Worm (Caenorhabditis elegans): Measurements from ENCODE around the gene W02D7.4.

DNA sequence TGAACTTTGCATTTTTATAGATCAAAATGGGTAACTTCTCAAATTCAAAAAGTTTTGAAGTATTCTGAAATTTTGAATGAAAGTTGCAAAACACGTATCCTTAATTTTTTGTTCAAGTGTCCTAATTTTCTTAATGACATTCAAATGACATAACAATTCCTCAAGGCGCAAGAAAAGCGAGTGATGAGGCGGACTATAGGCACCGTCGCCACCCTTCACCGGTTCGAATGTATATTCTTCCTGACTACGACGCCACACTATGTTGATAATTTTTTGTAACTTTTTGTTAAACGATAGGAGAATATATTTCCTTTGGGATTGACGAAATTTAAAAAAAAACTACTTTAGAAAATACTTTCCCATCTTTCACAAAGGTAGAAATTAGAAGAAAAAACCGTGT, 15.8 kb downstream of the W02D7.4 start:
- no peak for TF ChIP-seq flt-1 (GFP tag; IDR thresholded peaks at IDR 0.05)
- no peak for TF ChIP-seq cog-1 (tag; optimal IDR thresholded peaks at IDR 0.05)
